Fruit fly (Drosophila melanogaster) whole organism, embryonic: ENCODE measurements around the gene lectin-21Ca.

Source experiments
- B-H1 ChIP-seq: fragments of 200-800 bp; sonication (Bioruptor generic); IDR thresholded peaks from 3 replicates; pipeline ENCODE4 v1.3.6; 2022; ENCODE audit warnings: missing biosample characterization, missing genetic modification characterization
- CG2116 ChIP-seq: fragments of 200-800 bp; sonication (Bioruptor generic); optimal IDR thresholded peaks from 3 replicates; lab custom pipeline; 2018; ENCODE audit warnings: missing biosample characterization, mild to moderate bottlenecking, missing genetic modification characterization
- CG30020 ChIP-seq: fragments of 200-800 bp; optimal IDR thresholded peaks from 2 replicates; lab custom pipeline; 2019; ENCODE audit warnings: missing biosample characterization, mild to moderate bottlenecking, missing genetic modification characterization, moderate library complexity
- CG30403 ChIP-seq: fragments of 200-800 bp; sonication (Bioruptor generic); optimal IDR thresholded peaks from 3 replicates; lab custom pipeline; 2016; ENCODE audit warnings: missing biosample characterization, missing genetic modification characterization
- CG5953 ChIP-seq: fragments of 200-800 bp; sonication (Bioruptor generic); IDR thresholded peaks from 2 replicates; pipeline ENCODE4 v1.3.6; 2022; ENCODE audit warnings: missing biosample characterization, missing genetic modification characterization
- CG6175 ChIP-seq: fragments of 200-800 bp; sonication (Bioruptor generic); IDR thresholded peaks from 3 replicates; pipeline ENCODE4 v1.3.6; 2022; ENCODE audit warnings: missing biosample characterization, missing genetic modification characterization
- CG7271 ChIP-seq: fragments of 200-800 bp; sonication (Bioruptor generic); optimal IDR thresholded peaks from 2 replicates; lab custom pipeline; 2018; ENCODE audit warnings: missing biosample characterization, mild to moderate bottlenecking, missing genetic modification characterization, moderate library complexity
- CG7786 ChIP-seq: fragments of 200-800 bp; sonication (Bioruptor generic); optimal IDR thresholded peaks from 2 replicates; lab custom pipeline; 2016; ENCODE audit warnings: missing biosample characterization, missing genetic modification characterization
- CG8281 ChIP-seq: fragments of 200-800 bp; sonication (Bioruptor generic); optimal IDR thresholded peaks from 2 replicates; lab custom pipeline; 2018; ENCODE audit warnings: missing biosample characterization, mild to moderate bottlenecking, missing genetic modification characterization, moderate library complexity
- Doc2 ChIP-seq: fragments of 200-800 bp; sonication (Bioruptor generic); IDR thresholded peaks from 2 replicates; pipeline ENCODE4 v1.3.6; 2022; ENCODE audit warnings: missing biosample characterization, missing genetic modification characterization
- Neu2 ChIP-seq: fragments of 200-800 bp; sonication (Bioruptor generic); optimal IDR thresholded peaks from 3 replicates; lab custom pipeline; 2016; ENCODE audit warnings: missing biosample characterization, missing genetic modification characterization, borderline replicate concordance
- Trl ChIP-seq, 3 experiments: fragments of >200 bp in 2 of 3; fragments of 200-800 bp in 1 of 3; sonication (Bioruptor generic) in 1 of 3; optimal IDR thresholded peaks; 2 replicates in 1 of 3; 3 replicates in 2 of 3; lab custom pipeline; 2016 to 2017; ENCODE audit warnings: missing biosample characterization in 1 of 3, missing genetic modification characterization in 1 of 3
- Usf ChIP-seq: fragments of 200-800 bp; sonication (Bioruptor generic); optimal IDR thresholded peaks from 2 replicates; lab custom pipeline; 2017; ENCODE audit warnings: missing genotype, missing biosample characterization, missing genetic modification characterization
- aop ChIP-seq: fragments of 200-800 bp; sonication (Bioruptor generic); IDR thresholded peaks from 2 replicates; pipeline ENCODE4 v1.3.6; 2022; ENCODE audit warnings: missing biosample characterization, missing genetic modification characterization
- bsh ChIP-seq, 2 experiments: fragments of 200-800 bp; sonication (Bioruptor generic); optimal IDR thresholded peaks; 2 replicates each; lab custom pipeline; 2017 to 2018; ENCODE audit warnings: mild to moderate bottlenecking in 2 of 2, missing biosample characterization in 2 of 2, missing genetic modification characterization in 2 of 2, moderate library complexity in 1 of 2
- cg ChIP-seq: fragments of 200-800 bp; sonication (Bioruptor generic); optimal IDR thresholded peaks from 3 replicates; lab custom pipeline; 2019; ENCODE audit warnings: missing biosample characterization, mild to moderate bottlenecking, missing genetic modification characterization, moderate library complexity
- corto ChIP-seq: fragments of 200-800 bp; sonication (Bioruptor generic); optimal IDR thresholded peaks from 2 replicates; lab custom pipeline; 2016; ENCODE audit warnings: missing biosample characterization, mild to moderate bottlenecking, missing genetic modification characterization, moderate library complexity
- crp ChIP-seq, 2 experiments: fragments of 200-800 bp; sonication (Bioruptor generic); optimal IDR thresholded peaks; 2 replicates in 1 of 2; 3 replicates in 1 of 2; lab custom pipeline; 2017; ENCODE audit warnings: missing biosample characterization in 2 of 2, missing genetic modification characterization in 2 of 2, mild to moderate bottlenecking in 1 of 2, moderate library complexity in 1 of 2
- lbe ChIP-seq: fragments of 200-800 bp; sonication (Bioruptor generic); optimal IDR thresholded peaks from 2 replicates; lab custom pipeline; 2016; ENCODE audit warnings: missing biosample characterization, mild to moderate bottlenecking, missing genetic modification characterization
- otp ChIP-seq: fragments of 200-800 bp; sonication (Bioruptor generic); IDR thresholded peaks from 3 replicates; pipeline ENCODE4, ENCODE4 v1.3.6; 2022; ENCODE audit warnings: missing biosample characterization, missing genetic modification characterization
- prd ChIP-seq, 3 experiments: fragments of >200 bp in 2 of 3; fragments of 200-800 bp in 1 of 3; sonication (Bioruptor generic) in 1 of 3; optimal IDR thresholded peaks in 2 of 3; IDR thresholded peaks in 1 of 3; 2 replicates in 2 of 3; 3 replicates in 1 of 3; pipeline versions ENCODE4 v1.3.6 to Lab custom; 2017 to 2022; ENCODE audit warnings: missing biosample characterization in 1 of 3, missing genetic modification characterization in 1 of 3
- pum ChIP-seq: fragments of 200-800 bp; sonication (Bioruptor generic); optimal IDR thresholded peaks from 2 replicates; lab custom pipeline; 2016; ENCODE audit warnings: missing biosample characterization, missing genetic modification characterization
- salm ChIP-seq: fragments of 200-800 bp; sonication (Bioruptor generic); optimal IDR thresholded peaks from 2 replicates; lab custom pipeline; 2018; ENCODE audit warnings: missing biosample characterization, mild to moderate bottlenecking, missing genetic modification characterization
- sqz ChIP-seq: fragments of 200-800 bp; sonication (Bioruptor generic); optimal IDR thresholded peaks from 3 replicates; lab custom pipeline; 2018; ENCODE audit warnings: missing biosample characterization, mild to moderate bottlenecking, missing genetic modification characterization
- z ChIP-seq: fragments of 200-800 bp; sonication (Bioruptor generic); IDR thresholded peaks from 3 replicates; pipeline ENCODE4 v1.3.6; 2022; ENCODE audit warnings: missing biosample characterization, missing genetic modification characterization

lectin-21Ca gene

DNA sequence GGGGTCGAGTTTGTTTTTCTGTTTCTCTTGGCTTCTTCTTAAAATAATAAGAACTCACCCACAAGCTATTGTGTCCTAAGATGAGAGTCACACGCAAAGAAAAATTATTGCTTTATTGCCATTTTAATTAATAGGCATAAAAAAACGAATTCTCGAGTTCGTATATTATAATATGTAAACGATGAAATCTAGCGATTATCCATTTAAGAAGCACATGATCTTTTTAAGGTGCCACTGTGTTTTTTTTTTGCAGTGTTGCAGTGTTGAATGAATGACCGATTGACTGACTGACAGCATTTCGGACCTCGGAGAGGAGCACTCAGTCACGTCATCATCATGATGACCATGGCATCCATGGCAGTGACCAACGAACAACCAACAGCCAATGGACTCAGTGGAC is 50.5 kb downstream of the lectin-21Ca start:
- no peak for TF ChIP-seq Doc2 (GFP tag; lab: Robert Waterston, UW)
- TF ChIP-seq aop (GFP tag; lab: Robert Waterston, UW) = no peak
- no peak for TF ChIP-seq CG5953 (GFP tag; lab: Robert Waterston, UW)
- no peak for TF ChIP-seq CG30020 (tag; lab: Kevin White, UChicago)
- no peak for TF ChIP-seq B-H1 (GFP tag; lab: Robert Waterston, UW)
- TF ChIP-seq cg (GFP tag; lab: Kevin White, UChicago) = no peak
- TF ChIP-seq CG2116 (GFP tag; lab: Kevin White, UChicago) = no peak
- no peak for TF ChIP-seq crp (GFP tag; optimal IDR thresholded peaks at IDR 0.05; lab: Kevin White, UChicago)
- TF ChIP-seq CG7271 (tag; lab: Kevin White, UChicago) = no peak
- TF ChIP-seq salm (tag; lab: Kevin White, UChicago) = no peak
- peak; percentile 31 for TF ChIP-seq corto (GFP tag; lab: Kevin White, UChicago)
- no peak for TF ChIP-seq CG7786 (GFP tag; lab: Kevin White, UChicago)
- no peak for TF ChIP-seq CG6175 (GFP tag; lab: Robert Waterston, UW)
- no peak for TF ChIP-seq Trl (optimal IDR thresholded peaks at IDR 0.05; lab: Kevin White, UChicago)
- TF ChIP-seq Trl (GFP tag; optimal IDR thresholded peaks at IDR 0.05; lab: Kevin White, UChicago) = no peak
- no peak for TF ChIP-seq prd (optimal IDR thresholded peaks at IDR 0.05; lab: Kevin White, UChicago)
- 0 out of 3 replicates have a peak, but pooled peaks have one; percentile 19 for TF ChIP-seq prd (GFP tag; IDR thresholded peaks at IDR 0.05; lab: Robert Waterston, UW)
- TF ChIP-seq z (GFP tag; lab: Robert Waterston, UW) = no peak
- TF ChIP-seq Usf (GFP tag; lab: Kevin White, UChicago) = no peak
- TF ChIP-seq bsh (GFP tag; optimal IDR thresholded peaks at IDR 0.05; lab: Kevin White, UChicago) = peak in 1 of 2 experiments; percentile 1
- no peak for TF ChIP-seq otp (GFP tag; lab: Robert Waterston, UW)
- TF ChIP-seq lbe (GFP tag; lab: Kevin White, UChicago) = peak; percentile 36
- TF ChIP-seq CG30403 (GFP tag; lab: Kevin White, UChicago) = no peak
- TF ChIP-seq Neu2 = no peak
- TF ChIP-seq pum (GFP tag; lab: Kevin White, UChicago) = no peak
- TF ChIP-seq CG8281 (tag; lab: Kevin White, UChicago) = peak; percentile 71
- TF ChIP-seq sqz (GFP tag; lab: Kevin White, UChicago) = no peak
